Worm (Caenorhabditis elegans) whole organism, young adult: ENCODE data around the gene nphp-4.

ENCODE experiments used
- B0336.3 ChIP-seq: fragments of 200-800 bp; sonication (Bioruptor generic); IDR thresholded peaks from 2 replicates; pipeline ENCODE4 v1.3.6; 2022; ENCODE audit warnings: missing genetic modification characterization, missing compliant biosample characterization
- C06A6.2 ChIP-seq: fragments of 200-800 bp; sonication (Bioruptor generic); conservative IDR thresholded peaks from 2 replicates; pipeline ENCODE4 v1.3.6; 2022; ENCODE audit warnings: missing genetic modification characterization, missing compliant biosample characterization
- D2030.7 ChIP-seq: fragments of 200-800 bp; sonication (Bioruptor generic); IDR thresholded peaks from 2 replicates; pipeline ENCODE4 v1.3.6; 2022; ENCODE audit warnings: missing genetic modification reagents, missing genetic modification characterization, missing compliant biosample characterization
- F10E7.11 ChIP-seq: sonication (generic microtip); optimal IDR thresholded peaks from 2 replicates; lab custom pipeline; 2017; ENCODE audit warnings: mild to moderate bottlenecking, missing genetic modification characterization, moderate library complexity, missing compliant biosample characterization
- K11D2.4 ChIP-seq: fragments of 200-800 bp; sonication (Bioruptor generic); IDR thresholded peaks from 2 replicates; pipeline ENCODE4 v1.3.6; 2022; ENCODE audit warnings: missing genetic modification reagents, missing genetic modification characterization, missing compliant biosample characterization
- K12H6.12 ChIP-seq: fragments of 200-800 bp; sonication (Bioruptor generic); optimal IDR thresholded peaks from 2 replicates; lab custom pipeline; 2018; ENCODE audit warnings: mild to moderate bottlenecking, missing genetic modification characterization, missing compliant biosample characterization
- Y53G8AR.9 ChIP-seq: fragments of 200-800 bp; sonication (Bioruptor generic); conservative IDR thresholded peaks from 2 replicates; pipeline ENCODE4 v1.3.6; 2022; ENCODE audit warnings: missing genetic modification reagents, missing genetic modification characterization, missing compliant biosample characterization
- ama-1 ChIP-seq, 3 experiments: fragments of 150-350 bp in 1 of 3; sonication (generic microtip) in 2 of 3; optimal IDR thresholded peaks; 2 replicates each; lab custom pipeline; 2014 to 2018; ENCODE audit warnings: missing biosample characterization in 2 of 3, missing genetic modification characterization in 2 of 3, missing genetic modification reagents in 2 of 3
- athp-1 ChIP-seq: sonication (generic microtip); optimal IDR thresholded peaks from 2 replicates; lab custom pipeline; 2017; ENCODE audit warnings: mild to moderate bottlenecking, missing genetic modification characterization, missing compliant biosample characterization
- bed-2 ChIP-seq: fragments of 200-800 bp; sonication (Bioruptor generic); IDR thresholded peaks from 2 replicates; pipeline ENCODE4 v1.3.6; 2022; ENCODE audit warnings: missing genetic modification reagents, missing genetic modification characterization, missing compliant biosample characterization
- cebp-1 ChIP-seq, 2 experiments: fragments of 200-800 bp in 1 of 2; sonication (Bioruptor generic) in 1 of 2; sonication (generic microtip) in 1 of 2; IDR thresholded peaks in 1 of 2; optimal IDR thresholded peaks in 1 of 2; 2 replicates each; pipeline versions ENCODE4 v1.3.6 to Lab custom; 2017 to 2022; ENCODE audit warnings: missing compliant biosample characterization in 2 of 2, missing genetic modification characterization in 2 of 2, mild to moderate bottlenecking in 1 of 2, missing genetic modification reagents in 1 of 2, moderate library complexity in 1 of 2
- ceh-58 ChIP-seq: fragments of 200-800 bp; sonication (Bioruptor generic); IDR thresholded peaks from 2 replicates; pipeline ENCODE4 v1.3.6; 2022; ENCODE audit warnings: missing genetic modification characterization, missing compliant biosample characterization
- ceh-91 ChIP-seq: fragments of 200-800 bp; sonication (Bioruptor generic); IDR thresholded peaks from 2 replicates; pipeline ENCODE4 v1.3.6; 2022; ENCODE audit warnings: missing genetic modification reagents, missing genetic modification characterization, missing compliant biosample characterization
- chd-7 ChIP-seq: sonication (generic microtip); optimal IDR thresholded peaks from 2 replicates; lab custom pipeline; 2016; ENCODE audit warnings: mild to moderate bottlenecking, missing genetic modification characterization, moderate library complexity, missing compliant biosample characterization
- die-1 ChIP-seq: sonication (generic microtip); optimal IDR thresholded peaks from 2 replicates; lab custom pipeline; 2016; ENCODE audit warnings: missing genotype, mild to moderate bottlenecking, missing genetic modification characterization, missing compliant biosample characterization
- dpl-1 ChIP-seq: fragments of 150-350 bp; optimal IDR thresholded peaks from 2 replicates; lab custom pipeline; 2014; ENCODE audit warnings: missing biosample characterization, missing genetic modification reagents, missing genetic modification characterization
- egl-18 ChIP-seq: fragments of 200-800 bp; sonication (Bioruptor generic); IDR thresholded peaks from 2 replicates; pipeline ENCODE4 v1.3.6; 2022; ENCODE audit warnings: missing genetic modification reagents, missing genetic modification characterization, missing compliant biosample characterization
- egl-44 ChIP-seq: fragments of 200-800 bp; sonication (Bioruptor generic); IDR thresholded peaks from 2 replicates; pipeline ENCODE4 v1.3.6; 2022; ENCODE audit warnings: missing genetic modification reagents, missing genetic modification characterization, missing compliant biosample characterization
- egrh-3 ChIP-seq: fragments of 200-800 bp; sonication (Bioruptor generic); IDR thresholded peaks from 2 replicates; pipeline ENCODE4 v1.3.6; 2022; ENCODE audit warnings: missing genetic modification reagents, missing genetic modification characterization, missing compliant biosample characterization
- hmg-1.2 ChIP-seq: fragments of 200-800 bp; sonication (Bioruptor generic); IDR thresholded peaks from 2 replicates; pipeline ENCODE4 v1.3.6; 2022; ENCODE audit warnings: missing genetic modification reagents, missing genetic modification characterization, missing compliant biosample characterization
- hmg-20 ChIP-seq: fragments of 200-800 bp; sonication (Bioruptor generic); IDR thresholded peaks from 2 replicates; pipeline ENCODE4 v1.3.6; 2022; ENCODE audit warnings: missing genetic modification reagents, missing genetic modification characterization, missing compliant biosample characterization
- let-526 ChIP-seq: fragments of 200-800 bp; sonication (Bioruptor generic); IDR thresholded peaks from 2 replicates; pipeline ENCODE4 v1.3.6; 2022; ENCODE audit warnings: missing genetic modification reagents, missing genetic modification characterization, missing compliant biosample characterization
- let-607 ChIP-seq, 2 experiments: fragments of 200-800 bp in 1 of 2; sonication (Bioruptor generic) in 1 of 2; sonication (generic microtip) in 1 of 2; optimal IDR thresholded peaks; 2 replicates each; lab custom pipeline; 2016 to 2018; ENCODE audit warnings: mild to moderate bottlenecking in 2 of 2, missing compliant biosample characterization in 2 of 2, missing genetic modification characterization in 2 of 2, moderate library complexity in 2 of 2, missing genotype in 1 of 2
- lin-40 ChIP-seq: sonication (generic microtip); optimal IDR thresholded peaks from 2 replicates; lab custom pipeline; 2016; ENCODE audit warnings: missing genetic modification characterization, mild to moderate bottlenecking, missing compliant biosample characterization, missing genotype, missing genetic modification reagents
- lin-54 ChIP-seq: fragments of 200-800 bp; sonication (Bioruptor generic); optimal IDR thresholded peaks from 2 replicates; lab custom pipeline; 2018; ENCODE audit warnings: mild to moderate bottlenecking, missing genetic modification characterization, missing compliant biosample characterization
- lir-1 ChIP-seq: fragments of 200-800 bp; sonication (Bioruptor generic); conservative IDR thresholded peaks from 2 replicates; pipeline ENCODE4 v1.3.6; 2022; ENCODE audit warnings: missing genetic modification reagents, missing genetic modification characterization, missing compliant biosample characterization
- lsy-27 ChIP-seq: sonication (generic microtip); optimal IDR thresholded peaks from 2 replicates; lab custom pipeline; 2017; ENCODE audit warnings: missing genetic modification characterization, mild to moderate bottlenecking, missing compliant biosample characterization, antibody characterized with exemption, missing genotype, borderline replicate concordance; ENCODE audit not compliant: insufficient read depth
- mcd-1 ChIP-seq: fragments of 200-800 bp; sonication (Bioruptor generic); IDR thresholded peaks from 2 replicates; pipeline ENCODE4 v1.3.6; 2022; ENCODE audit warnings: missing genetic modification reagents, missing genetic modification characterization, missing compliant biosample characterization
- mes-4 ChIP-seq: sonication (generic microtip); optimal IDR thresholded peaks from 2 replicates; lab custom pipeline; 2016; ENCODE audit warnings: missing genotype, missing genetic modification characterization, missing compliant biosample characterization
- nfya-2 ChIP-seq: fragments of 200-800 bp; sonication (Bioruptor generic); IDR thresholded peaks from 2 replicates; pipeline ENCODE4 v1.3.6; 2022; ENCODE audit warnings: missing genetic modification reagents, missing genetic modification characterization, missing compliant biosample characterization
- nhr-80 ChIP-seq: sonication (generic microtip); optimal IDR thresholded peaks from 2 replicates; lab custom pipeline; 2016; ENCODE audit warnings: missing genetic modification characterization, missing compliant biosample characterization
- pha-4 ChIP-seq: fragments of 150-350 bp; sonication (generic microtip); optimal IDR thresholded peaks from 2 replicates; lab custom pipeline; 2014; ENCODE audit warnings: missing biosample characterization, missing genetic modification reagents, missing genetic modification characterization
- snpc-4 ChIP-seq, 5 experiments: fragments of 150-350 bp in 1 of 5; sonication (generic microtip) in 4 of 5; optimal IDR thresholded peaks; 2 replicates each; lab custom pipeline; 2014 to 2018; ENCODE audit warnings: missing genetic modification characterization in 5 of 5, missing biosample characterization in 3 of 5, antibody characterized with exemption in 2 of 5, mild to moderate bottlenecking in 2 of 5, missing compliant biosample characterization in 2 of 5, missing genotype in 2 of 5, moderate library complexity in 2 of 5, missing genetic modification reagents in 1 of 5
- somi-1 ChIP-seq: fragments of 200-800 bp; sonication (Bioruptor generic); optimal IDR thresholded peaks from 2 replicates; lab custom pipeline; 2018; ENCODE audit warnings: mild to moderate bottlenecking, missing genetic modification characterization, missing compliant biosample characterization
- sptf-2 ChIP-seq: fragments of 200-800 bp; sonication (Bioruptor generic); optimal IDR thresholded peaks from 2 replicates; lab custom pipeline; 2018; ENCODE audit warnings: mild to moderate bottlenecking, missing genetic modification characterization, missing compliant biosample characterization
- tbp1 ChIP-seq: fragments of 200-800 bp; sonication (Bioruptor generic); optimal IDR thresholded peaks from 2 replicates; lab custom pipeline; 2018; ENCODE audit warnings: mild to moderate bottlenecking, missing genetic modification characterization, missing compliant biosample characterization
- tlf-1 ChIP-seq: fragments of 200-800 bp; sonication (Bioruptor generic); optimal IDR thresholded peaks from 2 replicates; lab custom pipeline; 2018; ENCODE audit warnings: mild to moderate bottlenecking, missing genetic modification characterization, missing compliant biosample characterization
- unc-62 ChIP-seq: fragments of 150-350 bp; optimal IDR thresholded peaks from 2 replicates; lab custom pipeline; 2014; ENCODE audit warnings: missing biosample characterization, missing genetic modification reagents, missing genetic modification characterization
- xnd-1 ChIP-seq: sonication (generic microtip); optimal IDR thresholded peaks from 2 replicates; lab custom pipeline; 2016; ENCODE audit warnings: missing genotype, missing genetic modification reagents, missing genetic modification characterization, missing compliant biosample characterization
- ztf-22 ChIP-seq: fragments of 200-800 bp; sonication (Bioruptor generic); optimal IDR thresholded peaks from 2 replicates; lab custom pipeline; 2018; ENCODE audit warnings: mild to moderate bottlenecking, missing genetic modification characterization, moderate library complexity, missing compliant biosample characterization
- ztf-26 ChIP-seq: sonication (generic microtip); optimal IDR thresholded peaks from 2 replicates; lab custom pipeline; 2017; ENCODE audit warnings: missing genetic modification characterization, missing compliant biosample characterization
- ztf-6 ChIP-seq: fragments of 200-800 bp; sonication (Bioruptor generic); IDR thresholded peaks from 2 replicates; pipeline ENCODE4 v1.3.6; 2022; ENCODE audit warnings: missing genetic modification reagents, missing genetic modification characterization, missing compliant biosample characterization

The nphp-4 gene

DNA sequence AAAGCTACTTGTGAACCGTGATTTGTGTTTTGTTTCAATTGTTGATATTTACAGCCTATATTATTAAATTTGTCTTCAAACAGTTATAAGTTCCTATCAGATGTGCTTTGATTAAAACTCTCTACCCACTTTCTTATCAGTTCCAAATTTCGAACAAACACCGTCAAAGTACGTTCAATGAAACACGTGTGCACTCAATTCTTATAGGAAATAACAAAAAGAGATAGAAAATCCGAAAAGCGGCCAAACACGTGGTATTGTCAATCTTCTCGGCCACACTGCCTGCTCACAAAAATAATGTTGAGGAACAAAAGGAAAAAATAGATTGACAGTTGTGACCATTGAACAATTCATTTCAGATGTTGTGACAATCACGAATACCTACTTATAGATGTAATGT is 42.4 kb upstream of the nphp-4 start:
- TF ChIP-seq F10E7.11 (tag; lab: Kevin White, UChicago) (no peak), bed-2 (no peak), ceh-91 (GFP tag; lab: Robert Waterston, UW) (no peak), lsy-27 (tag; lab: Kevin White, UChicago) (no peak), C06A6.2 (GFP tag; lab: Robert Waterston, UW) (0 out of 2 replicates have a peak, but pooled peaks have one; percentile 13), athp-1 (tag; lab: Kevin White, UChicago) (no peak), ceh-58 (no peak), egl-18 (GFP tag; lab: Robert Waterston, UW) (no peak), ztf-22 (GFP tag; lab: Kevin White, UChicago) (peak; percentile 51), Y53G8AR.9 (GFP tag; lab: Robert Waterston, UW) (no peak), egl-44 (GFP tag; lab: Robert Waterston, UW) (0 out of 2 replicates have a peak, but pooled peaks have one; percentile 61), lin-54 (GFP tag; lab: Kevin White, UChicago) (peak; percentile 18), ztf-6 (GFP tag; lab: Robert Waterston, UW) (no peak), lir-1 (no peak), xnd-1 (tag; lab: Kevin White, UChicago) (no peak), cebp-1 (GFP tag; IDR thresholded peaks at IDR 0.05; lab: Robert Waterston, UW) (no peak), cebp-1 (tag; optimal IDR thresholded peaks at IDR 0.05; lab: Kevin White, UChicago) (peak; percentile 70), nhr-80 (peak; percentile 72), unc-62 (GFP tag; lab: Kevin White, UChicago) (no peak), B0336.3 (GFP tag; lab: Robert Waterston, UW) (peak; percentile 43; the same call in 1 of the 2 replicates), let-526 (GFP tag; lab: Robert Waterston, UW) (peak; percentile 30; the same call in 1 of the 2 replicates), pha-4 (tag; lab: Kevin White, UChicago) (peak; percentile 47), mes-4 (tag; lab: Kevin White, UChicago) (no peak), K11D2.4 (GFP tag; lab: Robert Waterston, UW) (0 out of 2 replicates have a peak, but pooled peaks have one; percentile 41), snpc-4 (GFP tag; optimal IDR thresholded peaks at IDR 0.05; lab: Kevin White, UChicago) (no peak), snpc-4 (tag; optimal IDR thresholded peaks at IDR 0.05; lab: Kevin White, UChicago) (peak in 2 of 4 experiments; percentile 3 to 66), mcd-1 (GFP tag; lab: Robert Waterston, UW) (no peak), chd-7 (tag; lab: Kevin White, UChicago) (peak; percentile 49), sptf-2 (no peak), nfya-2 (GFP tag; lab: Robert Waterston, UW) (no peak), egrh-3 (GFP tag; lab: Robert Waterston, UW) (no peak), somi-1 (GFP tag; lab: Kevin White, UChicago) (peak; percentile 73), ama-1 (optimal IDR thresholded peaks at IDR 0.05; lab: Kevin White, UChicago) (no peak), ama-1 (GFP tag; optimal IDR thresholded peaks at IDR 0.05; lab: Kevin White, UChicago) (no peak), ztf-26 (tag; lab: Kevin White, UChicago) (peak; percentile 63), let-607 (tag; optimal IDR thresholded peaks at IDR 0.05; lab: Kevin White, UChicago) (peak in 1 of 2 experiments; percentile 45), hmg-1.2 (GFP tag; lab: Robert Waterston, UW) (no peak), K12H6.12 (tag; lab: Kevin White, UChicago) (peak; percentile 9), tlf-1 (GFP tag; lab: Kevin White, UChicago) (peak; percentile 43), dpl-1 (GFP tag; lab: Kevin White, UChicago) (no peak), tbp1 (GFP tag; lab: Kevin White, UChicago) (peak; percentile 30), lin-40 (peak; percentile 34), die-1 (tag; lab: Kevin White, UChicago) (no peak), hmg-20 (GFP tag; lab: Robert Waterston, UW) (no peak), D2030.7 (GFP tag; lab: Robert Waterston, UW) (no peak)
